Worm (Caenorhabditis elegans): ENCODE results near the gene flp-18.

ce11 chrX:3061698-3062097, 43.3 kb upstream of the flp-18 start:
- TF ChIP-seq nhr-23 (tag; optimal IDR thresholded peaks at IDR 0.05) = no peak
- no peak for TF ChIP-seq ama-1 (optimal IDR thresholded peaks at IDR 0.05)
- TF ChIP-seq egl-27 (tag; optimal IDR thresholded peaks at IDR 0.05) = no peak
- no peak for TF ChIP-seq nhr-25 (tag; optimal IDR thresholded peaks at IDR 0.05)
- no peak for TF ChIP-seq nhr-237 (tag; optimal IDR thresholded peaks at IDR 0.05)
- TF ChIP-seq elt-1 (tag; optimal IDR thresholded peaks at IDR 0.05) = no peak
- no peak for TF ChIP-seq unc-39 (tag; optimal IDR thresholded peaks at IDR 0.05)

All from whole organism, L2 larva.